Worm (Caenorhabditis elegans) whole organism, young adult: ENCODE results near the gene pho-14.

Experiments
- hlh-12 ChIP-seq: sonication (generic microtip); optimal IDR thresholded peaks from 2 replicates; lab custom pipeline; 2016; ENCODE audit warnings: missing genetic modification characterization, missing compliant biosample characterization
- ztf-18 ChIP-seq: sonication (generic microtip); optimal IDR thresholded peaks from 2 replicates; lab custom pipeline; 2016; ENCODE audit warnings: missing genotype, mild to moderate bottlenecking, missing genetic modification characterization, missing compliant biosample characterization

DNA sequence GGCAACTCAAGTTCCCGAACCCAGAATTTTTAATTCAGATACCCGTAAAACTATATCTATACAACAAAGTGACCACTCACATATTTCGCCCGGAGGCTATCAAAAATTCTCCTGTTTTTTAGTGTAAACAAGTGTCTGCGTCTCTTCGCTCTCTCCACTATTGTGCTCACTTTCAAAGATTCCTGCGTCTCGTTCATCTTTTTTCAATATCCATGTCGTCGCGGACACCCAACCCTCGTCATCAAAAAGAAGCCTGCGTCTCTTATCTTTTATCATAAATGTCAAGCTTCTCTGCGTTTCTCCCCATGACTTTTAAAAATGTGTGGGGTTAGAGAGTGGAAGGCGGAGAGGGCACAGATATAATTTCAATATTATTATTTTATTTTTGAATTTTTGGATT is 15.7 kb downstream of the pho-14 start:
- TF ChIP-seq hlh-12 (no peak), ztf-18 (tag; lab: Kevin White, UChicago) (no peak)
